Fruit fly (Drosophila melanogaster) whole organism, embryonic: ENCODE data around the gene CG4770.

ENCODE experiments used
- Bteb2 ChIP-seq: fragments of 200-800 bp; sonication (Bioruptor generic); optimal IDR thresholded peaks from 2 replicates; lab custom pipeline; 2016; ENCODE audit warnings: missing biosample characterization, missing genetic modification characterization
- CG10321 ChIP-seq: fragments of 200-800 bp; sonication (Bioruptor generic); IDR thresholded peaks from 2 replicates; pipeline ENCODE4 v1.3.6; 2022; ENCODE audit warnings: missing biosample characterization, missing genetic modification characterization
- CG11085 ChIP-seq: fragments of 200-800 bp; sonication (Bioruptor generic); IDR thresholded peaks from 2 replicates; pipeline ENCODE4 v1.3.6; 2022; ENCODE audit warnings: missing biosample characterization, missing genetic modification characterization
- CG11093 ChIP-seq: fragments of 200-800 bp; sonication (Bioruptor generic); IDR thresholded peaks from 3 replicates; pipeline ENCODE4 v1.3.6; 2022; ENCODE audit warnings: missing biosample characterization, missing genetic modification characterization
- CG11247 ChIP-seq: fragments of 200-800 bp; sonication (Bioruptor generic); IDR thresholded peaks from 2 replicates; pipeline ENCODE4 v1.3.6; 2022; ENCODE audit warnings: missing biosample characterization, missing genetic modification characterization
- CG12155 ChIP-seq: fragments of 200-800 bp; sonication (Bioruptor generic); optimal IDR thresholded peaks from 3 replicates; lab custom pipeline; 2016; ENCODE audit warnings: missing biosample characterization, missing genetic modification characterization
- CG1233 ChIP-seq: fragments of 200-800 bp; sonication (Bioruptor generic); optimal IDR thresholded peaks from 4 replicates; lab custom pipeline; 2018; ENCODE audit warnings: missing biosample characterization, mild to moderate bottlenecking, missing genetic modification characterization
- CG13894 ChIP-seq: fragments of 200-800 bp; sonication (Bioruptor generic); optimal IDR thresholded peaks from 3 replicates; lab custom pipeline; 2018; ENCODE audit warnings: missing biosample characterization, mild to moderate bottlenecking, missing genetic modification characterization, moderate library complexity
- CG15601 ChIP-seq: fragments of 200-800 bp; sonication (Bioruptor generic); optimal IDR thresholded peaks from 3 replicates; lab custom pipeline; 2019; ENCODE audit warnings: missing biosample characterization, mild to moderate bottlenecking, missing genetic modification characterization, moderate library complexity
- CG1792 ChIP-seq: fragments of 200-800 bp; sonication (Bioruptor generic); optimal IDR thresholded peaks from 2 replicates; lab custom pipeline; 2016; ENCODE audit warnings: missing biosample characterization, missing genetic modification characterization
- CG31441 ChIP-seq: fragments of 200-800 bp; sonication (Bioruptor generic); IDR thresholded peaks from 2 replicates; pipeline ENCODE4 v1.3.6; 2022; ENCODE audit warnings: missing biosample characterization, missing genetic modification characterization
- CG33557 ChIP-seq: fragments of 200-800 bp; sonication (Bioruptor generic); optimal IDR thresholded peaks from 2 replicates; lab custom pipeline; 2019; ENCODE audit warnings: missing biosample characterization, mild to moderate bottlenecking, missing genetic modification characterization, moderate library complexity
- CG34376 ChIP-seq: fragments of 200-800 bp; sonication (Bioruptor generic); optimal IDR thresholded peaks from 2 replicates; lab custom pipeline; 2018; ENCODE audit warnings: missing biosample characterization, mild to moderate bottlenecking, missing genetic modification characterization
- CG4282 ChIP-seq: fragments of 200-800 bp; sonication (Bioruptor generic); optimal IDR thresholded peaks from 2 replicates; lab custom pipeline; 2016; ENCODE audit warnings: missing biosample characterization, missing genetic modification characterization
- CG4328 ChIP-seq: fragments of 200-800 bp; sonication (Bioruptor generic); optimal IDR thresholded peaks from 3 replicates; lab custom pipeline; 2017; ENCODE audit warnings: missing biosample characterization, missing genetic modification reagents, missing genetic modification characterization
- CG4707 ChIP-seq: fragments of 200-800 bp; sonication (Bioruptor generic); optimal IDR thresholded peaks from 2 replicates; lab custom pipeline; 2018; ENCODE audit warnings: missing biosample characterization, mild to moderate bottlenecking, missing genetic modification characterization, moderate library complexity
- CG7928 ChIP-seq: fragments of 200-800 bp; sonication (Bioruptor generic); optimal IDR thresholded peaks from 2 replicates; lab custom pipeline; 2017; ENCODE audit warnings: missing biosample characterization, mild to moderate bottlenecking, missing genetic modification characterization
- CG8478 ChIP-seq: fragments of >200 bp; optimal IDR thresholded peaks from 2 replicates; lab custom pipeline; 2018
- CG9215 ChIP-seq: fragments of 200-800 bp; sonication (Bioruptor generic); IDR thresholded peaks from 2 replicates; pipeline ENCODE4 v1.3.6; 2022; ENCODE audit warnings: missing biosample characterization, missing genetic modification characterization
- D19A ChIP-seq: fragments of 200-800 bp; optimal IDR thresholded peaks from 3 replicates; lab custom pipeline; 2019; ENCODE audit warnings: missing biosample characterization, mild to moderate bottlenecking, missing genetic modification characterization, moderate library complexity
- Deaf1 ChIP-seq: fragments of 200-800 bp; optimal IDR thresholded peaks from 3 replicates; lab custom pipeline; 2019; ENCODE audit warnings: missing biosample characterization, mild to moderate bottlenecking, missing genetic modification characterization, moderate library complexity
- Dek ChIP-seq: fragments of 200-800 bp; sonication (Bioruptor generic); optimal IDR thresholded peaks from 3 replicates; lab custom pipeline; 2019; ENCODE audit warnings: missing biosample characterization, mild to moderate bottlenecking, missing genetic modification characterization, moderate library complexity
- HLH4C ChIP-seq: fragments of 200-800 bp; sonication (Bioruptor generic); IDR thresholded peaks from 3 replicates; pipeline ENCODE4 v1.3.6; 2022; ENCODE audit warnings: missing biosample characterization, missing genetic modification characterization; ENCODE audit not compliant: partially characterized antibody
- Kr ChIP-seq: fragments of 200-800 bp; sonication (Bioruptor generic); optimal IDR thresholded peaks from 2 replicates; lab custom pipeline; 2017; ENCODE audit warnings: missing biosample characterization, mild to moderate bottlenecking, missing genetic modification characterization
- MESR4 ChIP-seq: fragments of 200-800 bp; sonication (Bioruptor generic); optimal IDR thresholded peaks from 2 replicates; lab custom pipeline; 2018; ENCODE audit warnings: missing biosample characterization, mild to moderate bottlenecking, missing genetic modification characterization, moderate library complexity
- Myb ChIP-seq: fragments of 200-800 bp; sonication (Bioruptor generic); optimal IDR thresholded peaks from 2 replicates; lab custom pipeline; 2016; ENCODE audit warnings: missing biosample characterization, missing genetic modification characterization
- NK7.1 ChIP-seq: fragments of 200-800 bp; sonication (Bioruptor generic); optimal IDR thresholded peaks from 3 replicates; lab custom pipeline; 2016; ENCODE audit warnings: missing biosample characterization, missing genetic modification characterization
- Ptx1 ChIP-seq: fragments of 200-800 bp; sonication (Bioruptor generic); IDR thresholded peaks from 2 replicates; pipeline ENCODE4 v1.3.6; 2022; ENCODE audit warnings: missing biosample characterization, missing genetic modification characterization
- Side ChIP-seq: fragments of 200-800 bp; sonication (Bioruptor generic); optimal IDR thresholded peaks from 2 replicates; lab custom pipeline; 2016; ENCODE audit warnings: missing biosample characterization, missing genetic modification characterization
- Tbp ChIP-seq: fragments of >200 bp; optimal IDR thresholded peaks from 2 replicates; lab custom pipeline; 2018; ENCODE audit warnings: missing biosample characterization, missing genetic modification characterization
- Trl ChIP-seq, 3 experiments: fragments of >200 bp in 2 of 3; fragments of 200-800 bp in 1 of 3; sonication (Bioruptor generic) in 1 of 3; optimal IDR thresholded peaks; 2 replicates in 1 of 3; 3 replicates in 2 of 3; lab custom pipeline; 2016 to 2017; ENCODE audit warnings: missing biosample characterization in 1 of 3, missing genetic modification characterization in 1 of 3
- Xbp1 ChIP-seq: fragments of 200-800 bp; sonication (Bioruptor generic); optimal IDR thresholded peaks from 3 replicates; lab custom pipeline; 2016; ENCODE audit warnings: missing biosample characterization, mild to moderate bottlenecking, missing genetic modification characterization
- ac ChIP-seq: fragments of 200-800 bp; sonication (Bioruptor generic); optimal IDR thresholded peaks from 3 replicates; lab custom pipeline; 2017; ENCODE audit warnings: missing biosample characterization, mild to moderate bottlenecking, missing genetic modification characterization
- bcd ChIP-seq: fragments of 200-800 bp; sonication (Bioruptor generic); optimal IDR thresholded peaks from 2 replicates; lab custom pipeline; 2017; ENCODE audit warnings: missing biosample characterization, mild to moderate bottlenecking, missing genetic modification characterization
- cg ChIP-seq: fragments of 200-800 bp; sonication (Bioruptor generic); optimal IDR thresholded peaks from 3 replicates; lab custom pipeline; 2019; ENCODE audit warnings: missing biosample characterization, mild to moderate bottlenecking, missing genetic modification characterization, moderate library complexity
- crp ChIP-seq, 2 experiments: fragments of 200-800 bp; sonication (Bioruptor generic); optimal IDR thresholded peaks; 2 replicates in 1 of 2; 3 replicates in 1 of 2; lab custom pipeline; 2017; ENCODE audit warnings: missing biosample characterization in 2 of 2, missing genetic modification characterization in 2 of 2, mild to moderate bottlenecking in 1 of 2, moderate library complexity in 1 of 2
- cwo ChIP-seq: fragments of 200-800 bp; sonication (Bioruptor generic); optimal IDR thresholded peaks from 3 replicates; lab custom pipeline; 2017; ENCODE audit warnings: missing biosample characterization, missing genetic modification characterization, mild to moderate bottlenecking, moderate library complexity, missing genetic modification reagents
- dati ChIP-seq: fragments of 200-800 bp; sonication (Bioruptor generic); IDR thresholded peaks from 2 replicates; pipeline ENCODE4 v1.3.6; 2022; ENCODE audit warnings: missing biosample characterization, missing genetic modification characterization
- fd3F ChIP-seq: fragments of 200-800 bp; sonication (Bioruptor generic); optimal IDR thresholded peaks from 2 replicates; lab custom pipeline; 2018; ENCODE audit warnings: missing biosample characterization, mild to moderate bottlenecking, missing genetic modification characterization, moderate library complexity
- ham ChIP-seq: fragments of 200-800 bp; sonication (Bioruptor generic); IDR thresholded peaks from 2 replicates; pipeline ENCODE4 v1.3.6; 2022; ENCODE audit warnings: missing biosample characterization, missing genetic modification characterization
- pum ChIP-seq: fragments of 200-800 bp; sonication (Bioruptor generic); optimal IDR thresholded peaks from 2 replicates; lab custom pipeline; 2016; ENCODE audit warnings: missing biosample characterization, missing genetic modification characterization
- run ChIP-seq: fragments of 200-800 bp; sonication (Bioruptor generic); optimal IDR thresholded peaks from 3 replicates; lab custom pipeline; 2018; ENCODE audit warnings: missing biosample characterization, mild to moderate bottlenecking, missing genetic modification characterization
- schlank ChIP-seq: fragments of 200-800 bp; sonication (Bioruptor generic); optimal IDR thresholded peaks from 2 replicates; lab custom pipeline; 2018; ENCODE audit warnings: missing biosample characterization, mild to moderate bottlenecking, missing genetic modification characterization
- slbo ChIP-seq: fragments of 200-800 bp; sonication (Bioruptor generic); IDR thresholded peaks from 2 replicates; pipeline ENCODE4 v1.3.6; 2022; ENCODE audit warnings: missing biosample characterization, missing genetic modification characterization
- sr ChIP-seq: fragments of 200-800 bp; sonication (Bioruptor generic); IDR thresholded peaks from 3 replicates; pipeline ENCODE4 v1.3.6; 2022; ENCODE audit warnings: missing biosample characterization, missing genetic modification characterization
- stc ChIP-seq: fragments of 200-800 bp; sonication (Bioruptor generic); IDR thresholded peaks from 2 replicates; pipeline ENCODE4 v1.3.6; 2022; ENCODE audit warnings: missing biosample characterization, missing genetic modification characterization
- stwl ChIP-seq: fragments of 200-800 bp; sonication (Bioruptor generic); optimal IDR thresholded peaks from 3 replicates; lab custom pipeline; 2018; ENCODE audit warnings: missing biosample characterization, mild to moderate bottlenecking, missing genetic modification characterization, moderate library complexity
- tna ChIP-seq: fragments of 200-800 bp; sonication (Bioruptor generic); IDR thresholded peaks from 2 replicates; pipeline ENCODE4 v1.3.6; 2022; ENCODE audit warnings: missing biosample characterization, missing genetic modification characterization; ENCODE audit not compliant: partially characterized antibody
- usp ChIP-seq: fragments of >200 bp; optimal IDR thresholded peaks from 2 replicates; lab custom pipeline; 2017; ENCODE audit warnings: missing biosample characterization, missing genetic modification characterization
- z ChIP-seq: fragments of 200-800 bp; sonication (Bioruptor generic); IDR thresholded peaks from 3 replicates; pipeline ENCODE4 v1.3.6; 2022; ENCODE audit warnings: missing biosample characterization, missing genetic modification characterization
- zfh2 ChIP-seq: fragments of 200-800 bp; sonication (Bioruptor generic); optimal IDR thresholded peaks from 2 replicates; lab custom pipeline; 2016; ENCODE audit warnings: missing biosample characterization, missing genetic modification characterization

CG4770 gene

DNA sequence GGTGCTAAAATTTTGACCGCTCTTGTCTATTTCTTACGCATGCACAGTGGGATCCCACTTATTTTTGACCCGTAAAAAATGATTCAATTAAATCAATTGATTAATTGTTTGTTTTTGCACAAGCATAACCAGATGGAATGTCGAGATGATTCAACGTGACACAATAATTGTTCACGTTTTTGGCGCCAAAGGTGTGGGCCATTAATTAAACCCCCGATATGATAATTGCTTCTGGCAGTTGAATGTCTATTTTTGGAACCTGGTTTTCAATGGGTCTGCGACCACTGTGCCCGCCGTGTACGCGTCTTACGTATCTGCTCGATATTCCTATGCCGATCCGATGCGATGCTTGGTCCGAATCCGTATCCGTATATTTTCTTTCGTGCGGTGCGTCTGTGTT, 26.3 kb upstream of the CG4770 start (continued):
- peak; percentile 65 for TF ChIP-seq CG1792
- peak; percentile 69 for TF ChIP-seq CG9215 (GFP tag; lab: Robert Waterston, UW)
- TF ChIP-seq Trl (optimal IDR thresholded peaks at IDR 0.05; lab: Kevin White, UChicago), result no peak
- TF ChIP-seq Trl (GFP tag; optimal IDR thresholded peaks at IDR 0.05; lab: Kevin White, UChicago), result peak; percentile 78
- no peak for TF ChIP-seq sr (GFP tag; lab: Robert Waterston, UW)
- TF ChIP-seq tna, result no peak
- peak; percentile 46 for TF ChIP-seq CG4707 (GFP tag; lab: Kevin White, UChicago)
- peak; percentile 65 for TF ChIP-seq CG4328 (GFP tag; lab: Kevin White, UChicago)
- peak; percentile 56 for TF ChIP-seq fd3F (GFP tag; lab: Kevin White, UChicago)
- peak; percentile 65 for TF ChIP-seq CG11247 (GFP tag; lab: Robert Waterston, UW)
- TF ChIP-seq slbo (GFP tag; lab: Robert Waterston, UW), result peak; percentile 69
- no peak for TF ChIP-seq NK7.1 (GFP tag; lab: Kevin White, UChicago)
- no peak for TF ChIP-seq crp (GFP tag; optimal IDR thresholded peaks at IDR 0.05; lab: Kevin White, UChicago)
- no peak for TF ChIP-seq CG8478 (lab: Kevin White, UChicago)
- peak; percentile 27 for TF ChIP-seq schlank (tag; lab: Kevin White, UChicago)
- TF ChIP-seq stwl, result no peak
- TF ChIP-seq run, result no peak
- peak; percentile 32 for TF ChIP-seq Dek (tag; lab: Kevin White, UChicago)
- TF ChIP-seq MESR4, result no peak
- peak; percentile 46 for TF ChIP-seq cwo (GFP tag; lab: Kevin White, UChicago)
- TF ChIP-seq CG15601, result peak; percentile 45
- peak; percentile 45; the same call in 1 of the 2 replicates for TF ChIP-seq CG11085 (GFP tag; lab: Robert Waterston, UW)
- no peak for TF ChIP-seq CG7928
- no peak for TF ChIP-seq cg (GFP tag; lab: Kevin White, UChicago)
- TF ChIP-seq Deaf1 (tag; lab: Kevin White, UChicago), result peak; percentile 55
- TF ChIP-seq bcd (GFP tag; lab: Kevin White, UChicago), result peak; percentile 68
- TF ChIP-seq Xbp1, result peak; percentile 69
- peak; percentile 57; the same call in 2 of the 3 replicates for TF ChIP-seq CG11093 (GFP tag; lab: Robert Waterston, UW)
- no peak for TF ChIP-seq CG13894 (tag; lab: Kevin White, UChicago)
- peak; percentile 46 for TF ChIP-seq CG1233
- TF ChIP-seq Ptx1, result peak; percentile 87
- peak; percentile 76 for TF ChIP-seq Side
- TF ChIP-seq CG31441, result peak; percentile 77
- TF ChIP-seq Tbp, result no peak
- peak; percentile 75 for TF ChIP-seq zfh2 (GFP tag; lab: Kevin White, UChicago)
- peak; percentile 67 for TF ChIP-seq D19A
- TF ChIP-seq ac, result peak; percentile 7
- TF ChIP-seq dati (GFP tag; lab: Robert Waterston, UW), result peak; percentile 28; the same call in 1 of the 2 replicates
- no peak for TF ChIP-seq Kr (GFP tag; lab: Kevin White, UChicago)
- peak; percentile 71 for TF ChIP-seq pum
- TF ChIP-seq CG10321 (GFP tag; lab: Robert Waterston, UW), result no peak
- TF ChIP-seq CG33557 (GFP tag; lab: Kevin White, UChicago), result peak; percentile 40
- TF ChIP-seq usp (GFP tag; lab: Kevin White, UChicago), result no peak
- TF ChIP-seq ham, result no peak
- TF ChIP-seq CG4282 (GFP tag; lab: Kevin White, UChicago), result peak; percentile 49
- TF ChIP-seq CG12155, result peak; percentile 49
- peak; percentile 20 for TF ChIP-seq CG34376 (GFP tag; lab: Kevin White, UChicago)
- peak; percentile 69 for TF ChIP-seq stc
- TF ChIP-seq Myb, result peak; percentile 49
- TF ChIP-seq z, result no peak
- peak; percentile 40; the same call in 1 of the 3 replicates for TF ChIP-seq HLH4C (GFP tag; lab: Robert Waterston, UW)
- peak; percentile 3 for TF ChIP-seq Bteb2
